Fruit fly (Drosophila melanogaster) whole organism, prepupa: ENCODE data around the gene Ae2.

ENCODE experiments used
- Blimp-1 ChIP-seq: fragments of 200-800 bp; sonication (Bioruptor generic); optimal IDR thresholded peaks from 3 replicates; lab custom pipeline; 2017; ENCODE audit warnings: missing biosample characterization, missing genetic modification characterization, mild to moderate bottlenecking, moderate library complexity, missing genetic modification reagents
- CG11294 ChIP-seq: fragments of 200-800 bp; sonication (Bioruptor generic); IDR thresholded peaks from 2 replicates; pipeline ENCODE4 v1.3.6; 2022; ENCODE audit warnings: missing biosample characterization, missing genetic modification characterization
- CG15336 ChIP-seq: fragments of 200-800 bp; sonication (Bioruptor generic); IDR thresholded peaks from 2 replicates; pipeline ENCODE4 v1.3.6; 2022; ENCODE audit warnings: missing biosample characterization, missing genetic modification characterization
- CG1621 ChIP-seq: fragments of 200-800 bp; sonication (Bioruptor generic); optimal IDR thresholded peaks from 3 replicates; lab custom pipeline; 2018; ENCODE audit warnings: missing biosample characterization, mild to moderate bottlenecking, missing genetic modification characterization
- CG16779 ChIP-seq: fragments of 200-800 bp; sonication (Bioruptor generic); optimal IDR thresholded peaks from 3 replicates; lab custom pipeline; 2017; ENCODE audit warnings: missing biosample characterization, mild to moderate bottlenecking, missing genetic modification characterization
- CG3032 ChIP-seq: fragments of 200-800 bp; optimal IDR thresholded peaks from 2 replicates; lab custom pipeline; 2019; ENCODE audit warnings: missing biosample characterization, mild to moderate bottlenecking, missing genetic modification characterization, moderate library complexity
- CG32006 ChIP-seq: fragments of 200-800 bp; sonication (Bioruptor generic); optimal IDR thresholded peaks from 3 replicates; lab custom pipeline; 2017; ENCODE audit warnings: missing biosample characterization, mild to moderate bottlenecking, missing genetic modification characterization
- CG34406 ChIP-seq: fragments of 200-800 bp; sonication (Bioruptor generic); optimal IDR thresholded peaks from 3 replicates; lab custom pipeline; 2016; ENCODE audit warnings: missing biosample characterization, missing genetic modification characterization
- CG3919 ChIP-seq: fragments of 200-800 bp; sonication (Bioruptor generic); optimal IDR thresholded peaks from 3 replicates; lab custom pipeline; 2016; ENCODE audit warnings: missing biosample characterization, missing genetic modification characterization
- CG6276 ChIP-seq: fragments of 200-800 bp; sonication (Bioruptor generic); optimal IDR thresholded peaks from 2 replicates; lab custom pipeline; 2017; ENCODE audit warnings: missing biosample characterization, mild to moderate bottlenecking, missing genetic modification characterization
- CG6792 ChIP-seq: fragments of 200-800 bp; sonication (Bioruptor generic); optimal IDR thresholded peaks from 3 replicates; lab custom pipeline; 2016; ENCODE audit warnings: missing biosample characterization, missing genetic modification characterization
- CG6808 ChIP-seq: fragments of 200-800 bp; sonication (Bioruptor generic); optimal IDR thresholded peaks from 3 replicates; lab custom pipeline; 2017; ENCODE audit warnings: missing biosample characterization, missing genetic modification characterization, mild to moderate bottlenecking, moderate library complexity, missing genetic modification reagents
- CG6854 ChIP-seq: fragments of 200-800 bp; sonication (Bioruptor generic); optimal IDR thresholded peaks from 2 replicates; lab custom pipeline; 2017; ENCODE audit warnings: missing biosample characterization, mild to moderate bottlenecking, missing genetic modification characterization
- CG7368 ChIP-seq: fragments of 200-800 bp; sonication (Bioruptor generic); optimal IDR thresholded peaks from 3 replicates; lab custom pipeline; 2016; ENCODE audit warnings: missing biosample characterization, missing genetic modification characterization
- CG8319 ChIP-seq: fragments of 200-800 bp; sonication (Bioruptor generic); optimal IDR thresholded peaks from 3 replicates; lab custom pipeline; 2016; ENCODE audit warnings: missing biosample characterization, missing genetic modification characterization
- Eip75B ChIP-seq: fragments of 200-800 bp; sonication (Bioruptor generic); optimal IDR thresholded peaks from 3 replicates; lab custom pipeline; 2016; ENCODE audit warnings: missing biosample characterization, missing genetic modification characterization
- Eip78C ChIP-seq: fragments of 200-800 bp; sonication (Bioruptor generic); peaks from one replicate; lab custom pipeline; 2016; ENCODE audit warnings: missing biosample characterization, missing genetic modification characterization
- Ets96B ChIP-seq: fragments of 200-800 bp; optimal IDR thresholded peaks from 2 replicates; lab custom pipeline; 2019; ENCODE audit warnings: missing biosample characterization, mild to moderate bottlenecking, missing genetic modification characterization, moderate library complexity
- Gug ChIP-seq: fragments of 200-800 bp; sonication (Bioruptor generic); IDR thresholded peaks from 2 replicates; pipeline ENCODE4 v1.3.6; 2022; ENCODE audit warnings: missing biosample characterization, missing genetic modification characterization
- Hr39 ChIP-seq: fragments of 200-800 bp; sonication (Bioruptor generic); optimal IDR thresholded peaks from 2 replicates; lab custom pipeline; 2016; ENCODE audit warnings: missing biosample characterization, missing genetic modification characterization
- Lpt ChIP-seq: fragments of 200-800 bp; sonication (Bioruptor generic); optimal IDR thresholded peaks from 3 replicates; lab custom pipeline; 2016; ENCODE audit warnings: missing biosample characterization, missing genetic modification characterization
- Met ChIP-seq: fragments of 200-800 bp; sonication (Bioruptor generic); optimal IDR thresholded peaks from 3 replicates; lab custom pipeline; 2016; ENCODE audit warnings: missing biosample characterization, missing genetic modification characterization
- Sox14 ChIP-seq: fragments of 200-800 bp; sonication (Bioruptor generic); optimal IDR thresholded peaks from 3 replicates; lab custom pipeline; 2016; ENCODE audit warnings: missing biosample characterization, missing genetic modification characterization
- achi ChIP-seq: fragments of 200-800 bp; sonication (Bioruptor generic); optimal IDR thresholded peaks from 3 replicates; lab custom pipeline; 2016; ENCODE audit warnings: missing biosample characterization, missing genetic modification characterization
- acj6 ChIP-seq: fragments of 200-800 bp; sonication (Bioruptor generic); optimal IDR thresholded peaks from 3 replicates; lab custom pipeline; 2016; ENCODE audit warnings: missing biosample characterization, missing genetic modification characterization
- cyc ChIP-seq: fragments of 200-800 bp; sonication (Bioruptor generic); optimal IDR thresholded peaks from 3 replicates; lab custom pipeline; 2016; ENCODE audit warnings: missing biosample characterization, missing genetic modification characterization
- dac ChIP-seq: fragments of 200-800 bp; sonication (Bioruptor generic); optimal IDR thresholded peaks from 2 replicates; lab custom pipeline; 2017; ENCODE audit warnings: missing biosample characterization, mild to moderate bottlenecking, missing genetic modification characterization
- dsx ChIP-seq: fragments of 200-800 bp; optimal IDR thresholded peaks from 3 replicates; lab custom pipeline; 2019; ENCODE audit warnings: missing biosample characterization, mild to moderate bottlenecking, missing genetic modification characterization, moderate library complexity; ENCODE audit not compliant: poor library complexity, severe bottlenecking
- eg ChIP-seq: fragments of 200-800 bp; sonication (Bioruptor generic); IDR thresholded peaks from 3 replicates; pipeline ENCODE4 v1.3.6; 2022; ENCODE audit warnings: missing biosample characterization, missing genetic modification characterization
- esn ChIP-seq: fragments of 200-800 bp; sonication (Bioruptor generic); optimal IDR thresholded peaks from 2 replicates; lab custom pipeline; 2016; ENCODE audit warnings: missing biosample characterization, mild to moderate bottlenecking, missing genetic modification characterization, moderate library complexity
- fkh ChIP-seq: fragments of 200-800 bp; sonication (Bioruptor generic); optimal IDR thresholded peaks from 3 replicates; lab custom pipeline; 2017; ENCODE audit warnings: missing biosample characterization, mild to moderate bottlenecking, missing genetic modification characterization, moderate library complexity
- lz ChIP-seq: fragments of 200-800 bp; sonication (Bioruptor generic); optimal IDR thresholded peaks from 3 replicates; lab custom pipeline; 2016; ENCODE audit warnings: missing biosample characterization, missing genetic modification characterization
- pdm3 ChIP-seq: fragments of 200-800 bp; sonication (Bioruptor generic); optimal IDR thresholded peaks from 3 replicates; lab custom pipeline; 2016; ENCODE audit warnings: missing biosample characterization, missing genetic modification characterization
- salr ChIP-seq, 2 experiments: fragments of 200-800 bp; sonication (Bioruptor generic); optimal IDR thresholded peaks; 3 replicates each; lab custom pipeline; 2016 to 2018; ENCODE audit warnings: missing biosample characterization in 2 of 2, missing genetic modification characterization in 2 of 2, mild to moderate bottlenecking in 1 of 2
- ss ChIP-seq, 2 experiments: fragments of 200-800 bp; sonication (Bioruptor generic); optimal IDR thresholded peaks; 2 replicates in 1 of 2; 3 replicates in 1 of 2; lab custom pipeline; 2017 to 2018; ENCODE audit warnings: mild to moderate bottlenecking in 2 of 2, missing biosample characterization in 2 of 2, missing genetic modification characterization in 2 of 2, moderate library complexity in 1 of 2
- svp ChIP-seq: fragments of 200-800 bp; sonication (Bioruptor generic); peaks from one replicate; lab custom pipeline; 2016; ENCODE audit warnings: missing biosample characterization, missing genetic modification characterization
- topi ChIP-seq: fragments of 200-800 bp; sonication (Bioruptor generic); optimal IDR thresholded peaks from 3 replicates; lab custom pipeline; 2016; ENCODE audit warnings: missing biosample characterization, missing genetic modification characterization
- vri ChIP-seq: fragments of 200-800 bp; sonication (Bioruptor generic); optimal IDR thresholded peaks from 3 replicates; lab custom pipeline; 2016; ENCODE audit warnings: missing biosample characterization, mild to moderate bottlenecking, missing genetic modification characterization

Ae2 gene

dm6 chr3L:9713828-9714536, 49.4 kb upstream of the Ae2 start, which contains the start of gene vsg (continued):
- TF ChIP-seq vri (GFP tag; lab: Kevin White, UChicago): peak; percentile 87
- peak; percentile 60 for TF ChIP-seq lz
- peak; percentile 54 for TF ChIP-seq Hr39
- peak; percentile 83 for TF ChIP-seq CG32006 (GFP tag; lab: Kevin White, UChicago)
- TF ChIP-seq acj6 (GFP tag; lab: Kevin White, UChicago): peak; percentile 82
- TF ChIP-seq Sox14 (GFP tag; lab: Kevin White, UChicago): peak; percentile 14
- peak; percentile 71 for TF ChIP-seq svp (GFP tag; lab: Kevin White, UChicago)
- no peak for TF ChIP-seq Eip75B
- TF ChIP-seq CG6276: no peak
- peak; percentile 76 for TF ChIP-seq Ets96B
- no peak for TF ChIP-seq pdm3 (GFP tag; lab: Kevin White, UChicago)
- TF ChIP-seq Blimp-1: peak; percentile 46
- peak; percentile 67 for TF ChIP-seq Gug (GFP tag; lab: Robert Waterston, UW)
- peak; percentile 76 for TF ChIP-seq CG34406 (GFP tag; lab: Kevin White, UChicago)
- peak; percentile 55 for TF ChIP-seq cyc (GFP tag; lab: Kevin White, UChicago)

DNA sequence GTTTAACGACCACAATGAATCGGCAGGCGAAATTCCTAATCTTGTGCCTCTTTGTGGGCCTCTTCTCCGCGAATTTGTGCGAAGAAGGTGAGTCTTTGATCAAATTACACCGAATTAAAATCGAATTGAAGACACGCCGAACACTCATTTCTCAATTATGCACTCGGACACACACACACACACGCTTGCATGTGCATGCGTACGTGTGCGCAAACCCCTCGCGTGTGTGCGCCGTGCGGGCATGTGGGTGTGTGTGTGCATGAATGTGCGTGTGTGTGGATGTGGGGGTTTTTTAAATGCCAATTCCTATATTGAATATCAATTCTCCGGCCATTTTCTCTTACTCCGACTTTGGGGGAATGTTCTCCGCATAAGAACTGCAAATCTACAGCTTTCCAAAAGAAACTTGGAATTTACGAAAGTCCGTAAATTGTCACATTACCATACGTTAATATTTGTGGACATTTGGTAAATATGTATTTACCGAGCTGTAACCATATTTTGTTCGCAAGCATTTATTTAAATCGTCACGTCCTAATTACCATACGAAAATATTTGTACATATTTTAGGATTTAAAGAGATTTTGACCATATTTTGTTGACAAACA, 48.7 kb upstream of the Ae2 start:
- TF ChIP-seq Eip78C (GFP tag; lab: Kevin White, UChicago) (peak; percentile 62), CG32006 (GFP tag; lab: Kevin White, UChicago) (no peak), ss (GFP tag; optimal IDR thresholded peaks at IDR 0.05; lab: Kevin White, UChicago) (peak; percentile 5 to 52), CG6854 (peak; percentile 51), vri (GFP tag; lab: Kevin White, UChicago) (peak; percentile 63), CG1621 (peak; percentile 42), fkh (GFP tag; lab: Kevin White, UChicago) (peak; percentile 64), Met (no peak)

DNA sequence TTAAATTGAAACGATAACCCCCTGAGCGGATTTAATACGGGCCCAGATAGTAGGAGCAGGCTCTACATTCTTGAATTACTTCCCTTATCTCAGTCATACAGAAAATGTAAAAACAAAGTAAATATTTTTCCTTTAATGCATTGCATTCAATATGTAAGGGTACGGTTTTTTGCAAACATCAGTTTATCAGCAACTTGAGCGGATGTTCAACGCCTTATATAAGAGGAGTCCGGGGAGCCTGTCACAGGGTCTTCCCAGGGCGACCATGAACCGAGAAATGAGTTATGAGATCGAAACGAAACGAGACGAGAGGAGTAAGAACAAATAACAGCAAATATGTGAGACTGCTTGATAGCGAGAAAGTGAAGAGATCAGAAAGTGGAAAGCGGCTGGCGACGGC, 46.7 kb upstream of the Ae2 start:
- TF ChIP-seq ss (GFP tag; optimal IDR thresholded peaks at IDR 0.05; lab: Kevin White, UChicago) (peak in 1 of 2 experiments; percentile 29), svp (GFP tag; lab: Kevin White, UChicago) (peak; percentile 98), CG6808 (GFP tag; lab: Kevin White, UChicago) (no peak), CG7368 (no peak), dsx (GFP tag; lab: Kevin White, UChicago) (peak; percentile 22)

DNA sequence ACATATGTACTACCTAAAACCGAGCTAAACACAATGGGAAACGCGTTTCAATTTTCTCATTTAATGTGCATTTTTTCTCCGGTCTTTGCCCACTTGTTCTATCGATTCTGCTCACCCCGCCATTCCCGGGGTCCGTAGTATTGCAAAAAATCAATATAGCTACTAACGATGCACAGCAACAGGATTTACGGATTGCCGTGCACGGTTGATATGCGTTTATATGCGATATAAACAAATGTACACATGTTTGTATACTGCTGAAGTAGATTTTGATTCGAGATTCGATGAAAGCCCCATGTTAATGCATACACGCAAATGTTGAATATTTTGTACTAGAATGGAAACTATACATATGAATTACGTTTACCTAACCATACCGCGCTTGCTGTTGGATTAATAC, 46.2 kb upstream of the Ae2 start:
- TF ChIP-seq CG16779 (tag; lab: Kevin White, UChicago) (peak; percentile 14), topi (GFP tag; lab: Kevin White, UChicago) (no peak)
- TF ChIP-seq, all 60 proteins: peak for 1

DNA sequence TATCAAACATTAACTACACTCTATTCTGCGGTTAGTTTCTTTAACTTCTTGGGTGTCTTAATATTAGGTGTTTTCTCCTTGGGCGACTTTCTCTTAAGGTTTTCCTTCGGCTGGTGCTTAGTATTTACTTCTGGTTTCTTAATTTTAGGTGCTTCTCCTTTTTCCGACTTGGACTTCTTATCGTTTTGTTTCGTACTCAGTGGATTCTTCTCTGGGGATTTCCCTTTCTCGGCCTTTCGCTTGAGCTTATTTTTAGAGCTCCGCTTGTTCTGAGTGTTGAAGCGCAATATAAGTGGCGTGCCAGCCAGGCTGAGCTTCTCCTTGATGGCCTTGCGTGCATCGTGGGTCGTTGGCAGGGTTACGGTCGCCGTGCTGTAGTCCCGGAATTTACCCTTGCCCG, 45.5 kb upstream of the Ae2 start:
- TF ChIP-seq Gug (GFP tag; lab: Robert Waterston, UW): no peak
- TF ChIP-seq Eip75B: no peak
- no peak for TF ChIP-seq Ets96B
- no peak for TF ChIP-seq esn (GFP tag; lab: Kevin White, UChicago)
- no peak for TF ChIP-seq Hr39
- no peak for TF ChIP-seq CG3919 (GFP tag; lab: Kevin White, UChicago)
- TF ChIP-seq Eip78C (GFP tag; lab: Kevin White, UChicago): no peak

- TF ChIP-seq salr (GFP tag; optimal IDR thresholded peaks at IDR 0.05; lab: Kevin White, UChicago) (peak in 1 of 2 experiments; percentile 36), Eip78C (GFP tag; lab: Kevin White, UChicago) (no peak), lz (peak; percentile 38), Sox14 (GFP tag; lab: Kevin White, UChicago) (peak; percentile 51), CG6792 (GFP tag; lab: Kevin White, UChicago) (peak; percentile 15), Ets96B (peak; percentile 69), CG34406 (GFP tag; lab: Kevin White, UChicago) (peak; percentile 50), eg (GFP tag; lab: Robert Waterston, UW) (peak; percentile 32; the same call in 1 of the 3 replicates), CG6854 (peak; percentile 5), Blimp-1 (no peak), CG11294 (GFP tag; lab: Robert Waterston, UW) (peak; percentile 36; the same call in 1 of the 2 replicates), Hr39 (peak; percentile 37), achi (GFP tag; lab: Kevin White, UChicago) (no peak), CG8319 (GFP tag; lab: Kevin White, UChicago) (no peak), vri (GFP tag; lab: Kevin White, UChicago) (no peak), CG3032 (tag; lab: Kevin White, UChicago) (peak; percentile 78), dac (GFP tag; lab: Kevin White, UChicago) (no peak), cyc (GFP tag; lab: Kevin White, UChicago) (peak; percentile 54), CG15336 (GFP tag; lab: Robert Waterston, UW) (peak; percentile 56; the same call in 1 of the 2 replicates), CG7368 (no peak), Lpt (GFP tag; lab: Kevin White, UChicago) (no peak), ss (GFP tag; optimal IDR thresholded peaks at IDR 0.05; lab: Kevin White, UChicago) (no peak)
These were observed 44.4 kb upstream of the Ae2 start, which contains the start of the genes CG18178 and CG14174 for dm6 chr3L:9718929-9719328. TSS of gene CG18178 (minus strand) at chr3L:9719144. TSS of gene CG14174 (plus strand) at chr3L:9719328.
